Fruit fly (Drosophila melanogaster) ovary, adult (tissue): ENCODE data around the gene Sdic4.
"Not testable (repeated sequence)": the region's sequence is repeated elsewhere in the genome, so short reads cannot be mapped to it uniquely, and the experiment has no call there.

ENCODE experiments used
- CG17801 ChIP-seq: fragments of 200-800 bp; optimal IDR thresholded peaks from 2 replicates; lab custom pipeline; 2019; ENCODE audit warnings: missing biosample characterization, mild to moderate bottlenecking, missing genetic modification characterization, moderate library complexity; ENCODE audit not compliant: partially characterized antibody

Gene Sdic4

DNA sequence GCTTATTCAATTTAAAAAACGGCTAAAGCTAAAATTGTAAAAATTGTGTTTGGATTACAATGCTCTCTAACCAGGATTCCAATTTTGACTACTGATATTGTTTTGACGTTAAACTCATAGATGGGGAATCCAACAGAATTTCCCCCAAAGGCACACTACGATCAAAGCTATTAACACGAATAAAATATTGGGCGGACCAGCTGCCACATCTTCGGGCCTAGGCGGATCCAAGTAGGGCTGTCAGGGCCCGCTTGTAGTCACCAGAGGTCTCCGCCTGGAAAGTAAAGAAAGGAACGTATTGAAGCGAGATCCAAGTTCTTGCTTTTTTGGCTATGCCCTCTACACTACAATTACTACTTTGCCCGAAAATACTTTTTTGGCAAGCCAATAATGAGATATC, at the start of gene Sdic4:
Gene Sdic4 (minus strand): TSS at position 101 of the 400 bp plus-strand sequence.
- TF ChIP-seq CG17801 (GFP tag; lab: Kevin White, UChicago), result not testable (repeated sequence)

DNA sequence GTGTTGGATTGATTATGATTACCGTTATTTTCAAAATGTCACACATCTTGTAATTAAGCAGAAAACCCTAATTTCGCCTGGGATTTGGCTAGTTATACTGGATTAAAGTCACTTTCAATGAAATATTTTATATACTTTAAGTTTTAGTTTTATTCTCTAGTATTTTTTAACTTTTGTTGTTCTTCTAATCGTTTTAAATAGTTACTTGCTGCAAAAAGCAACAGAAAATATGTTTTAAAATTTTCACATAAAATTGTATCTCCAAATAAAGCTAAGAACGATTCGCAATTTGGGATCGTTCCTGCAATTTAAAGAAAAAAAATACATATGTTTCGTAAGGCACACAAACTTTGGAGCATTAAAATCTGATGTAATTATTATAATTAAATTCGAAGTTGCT, 44.8 kb upstream of the Sdic4 start, which contains the start of gene Inx6:
Gene Inx6 (minus strand): TSS at position 101 of the 400 bp plus-strand sequence.
- no peak for TF ChIP-seq CG17801 (GFP tag; lab: Kevin White, UChicago)

DNA sequence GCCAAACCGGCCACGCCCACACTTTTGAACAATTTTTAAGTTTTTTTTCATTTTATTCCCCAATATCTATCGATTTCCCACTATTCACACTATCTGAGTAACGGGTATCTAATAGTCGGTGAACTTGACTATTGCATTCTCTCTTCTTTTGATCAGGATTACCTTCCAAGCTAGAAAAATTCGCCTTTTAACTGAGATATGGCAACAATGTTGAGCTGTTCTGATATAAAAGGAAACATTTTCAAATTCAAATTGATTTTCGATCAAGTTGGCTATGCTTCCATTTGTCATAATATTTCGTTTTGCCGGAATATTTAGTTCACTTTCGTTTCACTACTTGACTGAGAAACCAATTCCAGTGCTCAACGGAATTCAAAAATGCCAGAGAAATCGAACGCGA, 34.1 kb upstream of the Sdic4 start, which contains the start of gene CG42577:
Gene CG42577 (plus strand): TSS at position 301 of the 400 bp plus-strand sequence.
- not testable (repeated sequence) for TF ChIP-seq CG17801 (GFP tag; lab: Kevin White, UChicago)

DNA sequence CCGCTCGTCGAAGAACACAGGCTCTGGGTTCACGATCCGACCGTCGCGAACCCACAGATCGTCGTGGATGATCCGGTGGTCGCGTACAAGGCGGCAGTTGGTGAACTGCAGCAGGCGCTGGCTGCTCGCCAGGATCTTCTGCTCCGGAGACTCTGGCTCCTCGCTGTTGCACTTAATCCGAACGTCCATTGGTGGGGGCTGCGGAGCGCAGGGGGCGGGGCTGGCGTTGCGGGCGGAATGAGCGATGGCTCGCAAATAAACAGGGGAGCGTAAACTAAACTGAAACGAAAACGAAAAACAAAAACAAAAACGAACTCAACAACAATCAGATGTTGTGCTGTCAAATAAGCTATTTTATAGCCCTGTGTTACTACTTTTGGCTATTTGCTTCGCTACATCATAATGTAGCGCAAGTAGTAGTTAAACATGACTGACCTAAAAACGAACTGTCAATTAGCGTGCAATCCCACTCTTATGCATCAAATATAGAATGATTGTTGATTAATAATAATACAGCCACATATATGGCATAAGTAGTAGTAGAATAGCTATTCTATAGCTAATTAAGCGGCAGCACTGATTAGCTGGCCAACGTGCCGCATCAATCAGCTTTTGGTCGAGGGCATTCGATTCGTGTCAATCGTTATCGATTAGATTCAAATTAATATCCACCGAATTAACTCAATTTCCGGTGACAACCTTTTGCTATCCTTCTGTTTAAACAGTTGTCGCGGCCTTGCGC, 32.2 kb upstream of the Sdic4 start, which contains the start of gene CG17065:
Gene CG17065 (minus strand): TSS at position 351 of the 742 bp plus-strand sequence.
- peak; percentile 5 for TF ChIP-seq CG17801 (GFP tag; lab: Kevin White, UChicago)

DNA sequence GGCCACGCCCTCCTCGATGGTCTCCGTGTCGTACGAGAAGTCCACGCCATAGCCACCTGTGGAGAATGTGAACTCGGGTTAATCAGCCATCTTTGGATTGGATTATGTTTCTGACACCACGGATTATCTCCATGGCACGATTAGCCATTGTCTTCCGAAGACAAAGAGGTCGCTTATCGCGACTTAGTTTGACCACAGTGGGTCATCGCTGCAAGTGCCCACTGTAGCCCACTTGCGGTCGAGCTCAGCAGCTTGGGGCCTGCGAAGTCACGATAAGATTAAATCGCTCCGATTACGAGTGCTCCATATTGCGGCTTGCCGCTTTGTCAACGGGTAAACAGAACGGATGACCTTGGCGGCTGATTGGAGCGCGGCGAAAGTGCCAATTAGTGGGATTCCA, 31.2 kb upstream of the Sdic4 start:
- no peak for TF ChIP-seq CG17801 (GFP tag; lab: Kevin White, UChicago)

DNA sequence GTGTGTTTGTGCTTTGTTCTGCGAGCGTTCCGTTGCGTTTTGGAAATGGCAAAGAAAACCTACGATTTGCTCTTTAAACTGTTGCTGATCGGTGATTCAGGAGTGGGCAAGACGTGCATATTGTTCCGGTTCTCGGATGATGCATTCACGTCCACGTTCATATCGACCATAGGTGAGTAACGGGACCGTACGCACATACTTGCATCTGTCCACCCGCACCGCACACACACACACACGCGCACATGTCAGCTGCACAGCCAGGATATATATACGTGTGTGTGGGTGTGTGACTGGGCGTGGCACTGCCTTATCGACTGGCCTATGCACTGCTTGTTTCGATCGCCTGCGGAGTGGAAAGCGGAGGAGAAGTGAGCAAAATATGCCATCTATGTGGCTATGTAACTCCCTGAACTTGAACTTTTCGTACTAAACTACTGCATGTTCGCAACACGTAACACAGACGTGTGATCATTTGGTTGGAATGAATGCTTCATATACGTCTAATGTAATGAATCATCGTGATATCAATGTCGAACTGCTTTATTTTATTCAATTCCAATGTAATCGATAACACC, 26.9 kb upstream of the Sdic4 start:
- TF ChIP-seq CG17801 (GFP tag; lab: Kevin White, UChicago), result no peak

DNA sequence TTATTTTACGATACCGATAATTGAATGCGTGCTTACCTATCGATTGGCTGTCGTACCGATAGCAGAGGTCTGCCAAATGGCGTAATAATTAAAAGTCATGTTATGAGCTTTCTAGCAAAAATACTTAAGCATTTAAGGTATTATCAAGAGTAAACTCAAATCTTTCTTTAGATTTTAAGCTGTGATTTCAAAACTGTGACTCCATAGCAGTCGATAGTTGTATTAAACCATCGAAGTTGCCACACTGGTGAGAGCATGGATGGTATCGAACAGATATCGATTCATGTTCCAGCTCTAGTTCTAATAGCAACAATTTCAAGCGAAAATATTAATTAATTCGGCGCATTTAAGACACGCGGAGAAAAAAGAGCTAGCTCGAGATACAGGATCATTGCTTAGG, 26.2 kb upstream of the Sdic4 start, which contains the start of the genes CG17068 and Rab10:
Gene CG17068 (minus strand): TSS at position 25 of the 400 bp plus-strand sequence.
Gene Rab10 (plus strand): TSS at position 270 of the 400 bp plus-strand sequence.
- TF ChIP-seq CG17801 (GFP tag; lab: Kevin White, UChicago), result no peak

DNA sequence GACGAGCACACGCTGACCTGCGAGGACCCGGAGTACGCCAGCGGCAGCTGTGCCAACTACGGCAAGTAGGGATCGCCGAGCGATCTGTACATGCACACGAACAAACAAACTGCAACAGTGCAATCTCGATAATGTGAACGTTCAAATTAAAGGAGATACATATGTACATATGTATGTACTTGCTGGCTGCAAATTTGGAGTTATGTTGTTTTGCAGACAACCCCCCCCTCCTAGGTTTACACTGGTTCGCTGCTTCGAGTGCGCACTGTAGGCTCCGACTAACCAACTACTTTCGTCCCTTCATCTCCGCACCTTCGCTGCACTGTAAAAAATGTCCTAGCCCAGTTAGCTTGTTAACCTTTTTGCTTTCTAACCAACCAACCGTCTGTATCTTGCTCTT, 22.9 kb upstream of the Sdic4 start:
- no peak for TF ChIP-seq CG17801 (GFP tag; lab: Kevin White, UChicago)

DNA sequence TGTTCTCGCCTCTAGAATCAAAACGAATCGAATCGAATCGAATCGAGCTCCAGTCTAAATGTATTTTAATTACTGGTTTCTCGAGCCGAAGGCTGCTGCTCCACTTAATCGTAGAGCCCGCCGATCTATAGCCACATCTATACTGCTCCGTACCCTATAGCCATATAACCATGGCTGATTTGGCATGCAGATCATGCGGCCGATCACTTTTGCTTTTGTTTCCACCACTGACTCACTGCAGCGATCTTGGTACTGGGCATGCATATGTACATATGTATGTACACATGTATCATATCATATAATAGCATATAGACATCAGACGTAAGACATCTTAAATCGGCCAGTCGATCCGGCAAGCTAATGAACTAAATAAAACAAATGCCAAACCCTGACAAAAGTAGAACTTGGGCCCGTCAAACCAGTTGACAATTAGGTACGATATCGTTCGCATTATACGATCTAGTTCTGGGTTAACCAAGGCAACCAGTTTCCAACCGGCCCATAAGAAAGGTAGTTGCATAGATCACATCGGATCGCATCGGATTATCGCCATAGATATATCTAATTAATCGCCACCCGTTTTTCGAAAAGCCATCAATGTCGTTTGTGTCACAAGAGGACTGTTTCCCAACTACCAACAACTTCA, 20.5 kb upstream of the Sdic4 start:
- no peak for TF ChIP-seq CG17801 (GFP tag; lab: Kevin White, UChicago)

DNA sequence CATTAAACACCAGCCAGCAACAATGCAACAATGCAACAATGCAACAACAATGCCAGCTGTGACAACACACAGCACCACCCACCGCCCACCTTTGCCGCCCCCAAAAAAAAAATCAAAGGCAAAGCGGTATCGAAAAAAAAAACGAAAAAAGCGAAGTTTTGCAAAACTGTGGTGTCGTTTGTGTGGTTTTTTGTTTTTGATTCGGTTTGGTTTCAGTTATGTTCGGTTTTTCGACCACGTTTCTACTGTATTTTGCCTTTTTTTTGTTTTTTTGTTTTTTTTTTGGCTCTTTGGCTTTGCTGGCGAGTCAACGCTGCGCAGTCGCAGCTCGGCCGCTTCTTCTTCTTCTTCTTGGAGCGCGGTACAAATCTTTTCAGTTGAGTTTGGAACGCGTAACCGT, 19.5 kb upstream of the Sdic4 start, which contains the start of gene Peritrophin-A:
Gene Peritrophin-A (plus strand): TSS at position 370 of the 400 bp plus-strand sequence.
- no peak for TF ChIP-seq CG17801 (GFP tag; lab: Kevin White, UChicago)

DNA sequence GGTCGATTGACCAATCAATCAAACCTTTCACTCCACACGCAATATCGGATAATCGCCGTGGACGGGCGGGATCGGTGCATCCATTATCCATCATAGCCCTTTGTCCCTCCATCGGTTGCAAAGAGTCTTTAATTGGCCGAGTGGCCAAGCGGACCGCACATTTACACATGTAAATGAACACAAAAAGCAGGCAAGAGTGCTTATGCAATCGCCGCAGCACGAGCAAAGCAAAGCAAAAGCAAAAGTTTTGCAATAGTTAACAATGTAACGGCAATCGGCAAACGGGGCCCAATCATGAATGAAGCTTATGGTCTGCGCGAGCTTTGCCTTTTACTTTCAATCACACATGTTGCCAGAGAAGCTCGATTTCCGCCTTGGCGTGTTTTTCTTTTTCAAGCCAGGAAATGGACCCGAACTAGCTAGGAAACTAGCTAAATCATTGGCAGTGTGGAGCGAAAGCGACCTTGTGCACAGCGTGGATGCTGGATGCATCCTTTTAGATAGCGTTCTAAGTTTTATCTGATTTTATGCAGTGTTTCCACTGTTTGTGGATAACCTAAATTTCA, 18.5 kb upstream of the Sdic4 start:
- no peak for TF ChIP-seq CG17801 (GFP tag; lab: Kevin White, UChicago)

DNA sequence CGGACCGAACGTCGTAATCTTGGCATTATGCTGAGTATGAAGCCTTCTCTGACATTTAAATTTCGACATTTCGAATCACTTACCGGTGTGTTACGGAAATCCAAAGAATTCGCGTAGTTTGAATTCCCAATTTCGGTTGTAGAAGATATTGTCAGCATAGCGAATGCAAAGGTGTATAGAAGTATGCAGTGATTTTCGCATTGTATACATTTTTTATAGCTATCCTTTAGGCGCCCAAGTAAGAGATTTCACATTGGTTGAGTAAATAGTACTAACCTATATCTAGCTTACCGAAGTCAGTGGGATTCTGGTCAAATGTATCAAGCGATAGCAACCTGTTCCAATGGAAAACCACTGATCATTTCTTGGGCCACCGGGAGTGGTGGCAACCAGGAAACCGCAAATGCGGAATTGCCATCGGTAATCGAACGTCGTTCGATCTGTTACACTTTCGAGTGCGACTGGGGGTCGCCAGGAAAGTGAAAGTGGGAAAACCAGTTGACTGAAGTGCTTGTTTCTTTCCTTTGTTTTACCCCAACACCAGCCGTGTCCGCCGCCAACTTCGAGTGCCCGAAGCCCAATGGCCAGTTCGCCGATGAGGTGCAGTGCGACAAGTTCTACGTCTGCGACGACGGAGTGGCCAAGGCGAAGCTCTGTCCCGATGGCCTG, 15.8 kb upstream of the Sdic4 start:
- TF ChIP-seq CG17801 (GFP tag; lab: Kevin White, UChicago), result no peak

DNA sequence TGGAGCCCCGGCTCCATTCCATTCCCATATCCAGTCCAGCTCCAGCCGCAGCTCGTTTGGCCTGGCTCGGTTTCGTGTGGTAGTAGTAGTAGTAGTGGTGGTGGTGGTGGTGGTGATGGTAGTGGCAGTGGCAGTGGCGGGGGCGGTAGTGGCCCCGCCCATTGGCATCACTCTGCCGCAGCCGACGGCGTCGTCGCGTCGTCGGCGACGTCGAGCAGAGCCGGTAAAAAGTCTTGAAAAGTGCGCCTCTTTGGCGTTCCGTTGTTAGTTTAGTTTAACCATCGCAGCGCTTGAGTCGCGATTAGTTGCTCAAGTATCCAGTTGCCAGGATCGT, 14.8 kb upstream of the Sdic4 start, which contains the start of gene obst-A:
Gene obst-A (plus strand): TSS at position 248 of the 334 bp plus-strand sequence.
- no peak for TF ChIP-seq CG17801 (GFP tag; lab: Kevin White, UChicago)
